Worm (Caenorhabditis elegans) whole organism, L1 larva: ENCODE results near the gene C37C3.2.
A peak's percentile ranks its signal among the peaks of the same experiment; 100 is the strongest.

Experiments used
- C16A3.4 ChIP-seq: fragments of 150-350 bp; optimal IDR thresholded peaks from 2 replicates; lab custom pipeline; 2014; ENCODE audit warnings: missing biosample characterization, missing genetic modification characterization
- aha-1 ChIP-seq: fragments of 150-350 bp; optimal IDR thresholded peaks from 2 replicates; lab custom pipeline; 2014; ENCODE audit warnings: missing biosample characterization, missing genetic modification characterization
- blmp-1 ChIP-seq: fragments of 150-350 bp; optimal IDR thresholded peaks from 2 replicates; lab custom pipeline; 2014; ENCODE audit warnings: missing biosample characterization, missing genetic modification characterization
- ceh-63 ChIP-seq: fragments of 200-800 bp; sonication (Bioruptor generic); optimal IDR thresholded peaks from 2 replicates; lab custom pipeline; 2018; ENCODE audit warnings: mild to moderate bottlenecking, missing genetic modification characterization, missing compliant biosample characterization
- ceh-8 ChIP-seq: fragments of 200-800 bp; sonication (Bioruptor generic); optimal IDR thresholded peaks from 2 replicates; lab custom pipeline; 2018; ENCODE audit warnings: mild to moderate bottlenecking, missing genetic modification characterization, moderate library complexity, missing compliant biosample characterization
- ceh-90 ChIP-seq: sonication (generic microtip); optimal IDR thresholded peaks from 2 replicates; lab custom pipeline; 2016; ENCODE audit warnings: missing genetic modification characterization, missing compliant biosample characterization
- ces-1 ChIP-seq: fragments of 150-350 bp; optimal IDR thresholded peaks from 2 replicates; lab custom pipeline; 2014; ENCODE audit warnings: missing biosample characterization, missing genetic modification reagents, missing genetic modification characterization
- egl-13 ChIP-seq: sonication (generic microtip); optimal IDR thresholded peaks from 2 replicates; lab custom pipeline; 2016; ENCODE audit warnings: missing genotype, missing genetic modification reagents, missing genetic modification characterization, missing compliant biosample characterization
- elt-2 ChIP-seq: sonication (generic microtip); optimal IDR thresholded peaks from 2 replicates; lab custom pipeline; 2016; ENCODE audit warnings: missing genetic modification characterization, mild to moderate bottlenecking, inconsistent platforms, missing compliant biosample characterization, missing genetic modification reagents
- elt-3 ChIP-seq, 6 experiments: fragments of 150-350 bp in 1 of 6; sonication (generic microtip); optimal IDR thresholded peaks; 2 replicates each; lab custom pipeline; 2017 to 2018; ENCODE audit warnings: missing biosample characterization in 6 of 6, missing genetic modification characterization in 6 of 6, inconsistent platforms in 1 of 6
- ets-5 ChIP-seq: fragments of 200-800 bp; sonication (Bioruptor generic); IDR thresholded peaks from 2 replicates; pipeline ENCODE4 v1.3.6; 2022; ENCODE audit warnings: missing genetic modification characterization, missing compliant biosample characterization
- grh-1 ChIP-seq: fragments of 200-800 bp; sonication (Bioruptor generic); IDR thresholded peaks from 2 replicates; pipeline ENCODE4 v1.3.6; 2022; ENCODE audit warnings: missing genetic modification reagents, missing genetic modification characterization, missing compliant biosample characterization
- hlh-17 ChIP-seq: fragments of 200-800 bp; sonication (Bioruptor generic); optimal IDR thresholded peaks from 2 replicates; lab custom pipeline; 2018; ENCODE audit warnings: missing genetic modification characterization, mild to moderate bottlenecking, missing compliant biosample characterization, moderate library complexity, borderline replicate concordance
- hpl-2 ChIP-seq: fragments of 150-350 bp; optimal IDR thresholded peaks from 2 replicates; lab custom pipeline; 2014; ENCODE audit warnings: missing biosample characterization, missing genetic modification reagents, missing genetic modification characterization
- lin-14 ChIP-seq: fragments of 200-800 bp; sonication (Bioruptor generic); optimal IDR thresholded peaks from 2 replicates; lab custom pipeline; 2018; ENCODE audit warnings: mild to moderate bottlenecking, missing genetic modification characterization, moderate library complexity, missing compliant biosample characterization
- lin-35 ChIP-seq, 2 experiments: fragments of 150-350 bp; optimal IDR thresholded peaks; 2 replicates each; lab custom pipeline; 2014; ENCODE audit warnings: missing biosample characterization in 2 of 2, missing genetic modification characterization in 2 of 2, missing genetic modification reagents in 2 of 2
- lin-39 ChIP-seq: fragments of 150-350 bp; optimal IDR thresholded peaks from 2 replicates; lab custom pipeline; 2014; ENCODE audit warnings: missing biosample characterization, missing genetic modification reagents, missing genetic modification characterization
- lir-3 ChIP-seq: sonication (generic microtip); optimal IDR thresholded peaks from 2 replicates; lab custom pipeline; 2016; ENCODE audit warnings: mild to moderate bottlenecking, missing genetic modification characterization, moderate library complexity, missing compliant biosample characterization; ENCODE audit not compliant: poor library complexity
- lsy-2 ChIP-seq, 2 experiments: fragments of 150-350 bp; optimal IDR thresholded peaks; 2 replicates each; lab custom pipeline; 2014; ENCODE audit warnings: missing biosample characterization in 2 of 2, missing genetic modification characterization in 2 of 2
- mef-2 ChIP-seq: fragments of 150-350 bp; optimal IDR thresholded peaks from 2 replicates; lab custom pipeline; 2014; ENCODE audit warnings: missing biosample characterization, missing genetic modification characterization
- nhr-11 ChIP-seq: fragments of 150-350 bp; optimal IDR thresholded peaks from 2 replicates; lab custom pipeline; 2014; ENCODE audit warnings: missing biosample characterization, missing genetic modification characterization
- nhr-76 ChIP-seq: sonication (generic microtip); optimal IDR thresholded peaks from 2 replicates; lab custom pipeline; 2017; ENCODE audit warnings: missing biosample characterization, missing genetic modification characterization
- nhr-77 ChIP-seq: fragments of 150-350 bp; optimal IDR thresholded peaks from 2 replicates; lab custom pipeline; 2014; ENCODE audit warnings: missing biosample characterization, missing genetic modification characterization
- nhr-85 ChIP-seq: sonication (generic microtip); peaks from one replicate; lab custom pipeline; 2016; ENCODE audit warnings: missing genetic modification characterization, inconsistent platforms, missing compliant biosample characterization
- pag-3 ChIP-seq: sonication (generic microtip); optimal IDR thresholded peaks from 2 replicates; lab custom pipeline; 2017; ENCODE audit warnings: missing genetic modification characterization, mild to moderate bottlenecking, missing compliant biosample characterization, antibody characterized with exemption, borderline replicate concordance; ENCODE audit not compliant: insufficient read depth
- pax-3 ChIP-seq: fragments of 200-800 bp; sonication (Bioruptor generic); optimal IDR thresholded peaks from 2 replicates; lab custom pipeline; 2018; ENCODE audit warnings: mild to moderate bottlenecking, missing genetic modification characterization, moderate library complexity, missing compliant biosample characterization
- rnt-1 ChIP-seq: sonication (generic microtip); optimal IDR thresholded peaks from 2 replicates; lab custom pipeline; 2016; ENCODE audit warnings: mild to moderate bottlenecking, missing genetic modification characterization, moderate library complexity, missing compliant biosample characterization
- sptf-1 ChIP-seq: fragments of 150-350 bp; optimal IDR thresholded peaks from 2 replicates; lab custom pipeline; 2014; ENCODE audit warnings: missing biosample characterization, missing genetic modification characterization
- unc-30 ChIP-seq: sonication (generic microtip); optimal IDR thresholded peaks from 2 replicates; lab custom pipeline; 2017; ENCODE audit warnings: missing biosample characterization, missing genetic modification characterization
- unc-86 ChIP-seq: sonication (generic microtip); optimal IDR thresholded peaks from 2 replicates; lab custom pipeline; 2016; ENCODE audit warnings: missing genetic modification characterization, missing compliant biosample characterization
- vab-15 ChIP-seq: sonication (generic microtip); optimal IDR thresholded peaks from 2 replicates; lab custom pipeline; 2017; ENCODE audit warnings: missing genotype, mild to moderate bottlenecking, missing genetic modification characterization, missing compliant biosample characterization
- ztf-11 ChIP-seq, 2 experiments: sonication (generic microtip); optimal IDR thresholded peaks; 2 replicates each; lab custom pipeline; 2016 to 2017; ENCODE audit warnings: missing genetic modification characterization in 2 of 2, missing biosample characterization in 1 of 2, missing compliant biosample characterization in 1 of 2
- ztf-4 ChIP-seq: fragments of 150-350 bp; optimal IDR thresholded peaks from 2 replicates; lab custom pipeline; 2014; ENCODE audit warnings: missing biosample characterization, missing genetic modification characterization

C37C3.2 gene

ce11 chrV:7836911-7837310, 18.8 kb upstream of the C37C3.2 start, which contains the start of gene txt-5 (continued):
- TF ChIP-seq ets-5 (GFP tag; lab: Robert Waterston, UW) (no peak), mef-2 (tag; lab: Kevin White, UChicago) (no peak), grh-1 (GFP tag; lab: Robert Waterston, UW) (no peak), aha-1 (no peak), rnt-1 (tag; lab: Kevin White, UChicago) (no peak), lir-3 (tag; lab: Kevin White, UChicago) (no peak), vab-15 (tag; lab: Kevin White, UChicago) (no peak), nhr-76 (tag; lab: Kevin White, UChicago) (no peak), pag-3 (tag; lab: Kevin White, UChicago) (no peak), hlh-17 (GFP tag; lab: Kevin White, UChicago) (no peak), blmp-1 (tag; lab: Kevin White, UChicago) (no peak), lin-35 (GFP tag; optimal IDR thresholded peaks at IDR 0.05; lab: Kevin White, UChicago) (peak in 1 of 2 experiments; percentile 43), nhr-85 (tag; lab: Kevin White, UChicago) (peak; percentile 86), ceh-8 (GFP tag; lab: Kevin White, UChicago) (no peak)

ce11 chrV:7837809-7838208, 17.9 kb upstream of the C37C3.2 start, which contains the start of gene ttr-33:
TSS of gene ttr-33 (minus strand) at chrV:7837909.
- TF ChIP-seq elt-3 (tag; optimal IDR thresholded peaks at IDR 0.05; lab: Kevin White, UChicago) (peak in 1 of 6 experiments; percentile 3), nhr-76 (tag; lab: Kevin White, UChicago) (no peak), unc-30 (tag; lab: Kevin White, UChicago) (no peak)

ce11 chrV:7839485-7839884, 16.3 kb upstream of the C37C3.2 start, which contains the start of gene C37C3.12:
TSS of gene C37C3.12 (minus strand) at chrV:7839585.
- no peak for TF ChIP-seq nhr-11 (tag; lab: Kevin White, UChicago)

ce11 chrV:7842228-7842627, 13.5 kb upstream of the C37C3.2 start, which contains the start of gene grd-8:
TSS of gene grd-8 (plus strand) at chrV:7842528.
- TF ChIP-seq pax-3, result no peak
- TF ChIP-seq sptf-1, result no peak
- TF ChIP-seq ceh-90, result no peak
- no peak for TF ChIP-seq C16A3.4 (tag; lab: Kevin White, UChicago)
- TF ChIP-seq mef-2 (tag; lab: Kevin White, UChicago), result no peak
- TF ChIP-seq ceh-63 (GFP tag; lab: Kevin White, UChicago), result no peak
- no peak for TF ChIP-seq nhr-77 (tag; lab: Kevin White, UChicago)
- TF ChIP-seq ztf-4 (tag; lab: Kevin White, UChicago), result no peak
- no peak for TF ChIP-seq egl-13 (tag; lab: Kevin White, UChicago)
- no peak for TF ChIP-seq lin-39 (tag; lab: Kevin White, UChicago)
- TF ChIP-seq rnt-1 (tag; lab: Kevin White, UChicago), result no peak
- no peak for TF ChIP-seq ces-1 (GFP tag; lab: Kevin White, UChicago)
- TF ChIP-seq ztf-11 (tag; optimal IDR thresholded peaks at IDR 0.05; lab: Kevin White, UChicago), result no peak
- TF ChIP-seq, all 84 proteins: peak for 0

- TF ChIP-seq lin-35 (GFP tag; optimal IDR thresholded peaks at IDR 0.05; lab: Kevin White, UChicago) (no peak), lir-3 (tag; lab: Kevin White, UChicago) (no peak), unc-86 (tag; lab: Kevin White, UChicago) (peak; percentile 8), elt-2 (no peak), lin-14 (GFP tag; lab: Kevin White, UChicago) (peak; percentile 26), lsy-2 (tag; optimal IDR thresholded peaks at IDR 0.05; lab: Kevin White, UChicago) (no peak), hpl-2 (no peak)
These were observed 8.6 kb upstream of the C37C3.2 start, which contains the start of gene memo-1 for ce11 chrV:7847170-7847569. TSS of gene memo-1 (minus strand) at chrV:7847171.
